Fruit fly (Drosophila melanogaster): Measurements from ENCODE around the gene Bin1.
A peak's percentile ranks its signal among the peaks of the same experiment; 100 is the strongest.

dm6 chr3R:16236713-16237641 lies 47.6 kb upstream of the Bin1 start:
- peak; percentile 97 for TF ChIP-seq D1 (tag; optimal IDR thresholded peaks at IDR 0.05)
- no peak for TF ChIP-seq CG10348 (GFP tag; IDR thresholded peaks at IDR 0.05)
- no peak for TF ChIP-seq Ets98B (GFP tag; IDR thresholded peaks at IDR 0.05)
- no peak for TF ChIP-seq CG32121 (GFP tag; IDR thresholded peaks at IDR 0.05)
- peak; percentile 75 for TF ChIP-seq EcR (GFP tag; optimal IDR thresholded peaks at IDR 0.05)
- peak; percentile 97 for TF ChIP-seq Pif1B (GFP tag; optimal IDR thresholded peaks at IDR 0.05)
